Fruit fly (Drosophila melanogaster): ENCODE data around the gene Cht11.

Cht11 gene

dm6 chrX:6849178-6849956 is at the start of gene Cht11, which contains the start of gene CG4558:
Gene Cht11, minus strand, starts transcription at chrX:6849517.
Gene CG4558, plus strand, starts transcription at chrX:6849770.
- TF ChIP-seq Hmx (GFP tag; optimal IDR thresholded peaks at IDR 0.05) (peak; percentile 57), CG9876 (GFP tag; optimal IDR thresholded peaks at IDR 0.05) (no peak), CG6765 (GFP tag; optimal IDR thresholded peaks at IDR 0.05) (peak; percentile 7), ham (GFP tag; IDR thresholded peaks at IDR 0.05) (no peak), BtbVII (GFP tag; optimal IDR thresholded peaks at IDR 0.05) (peak; percentile 71), sob (GFP tag; IDR thresholded peaks at IDR 0.05) (peak; percentile 89), CG13296 (GFP tag; optimal IDR thresholded peaks at IDR 0.05) (peak; percentile 78), wor (GFP tag; IDR thresholded peaks at IDR 0.05) (peak; percentile 58), ato (GFP tag; IDR thresholded peaks at IDR 0.05; ENCODE audit: partially characterized antibody) (no peak), CG13775 (GFP tag; optimal IDR thresholded peaks at IDR 0.05) (peak; percentile 80), gfzf (GFP tag; optimal IDR thresholded peaks at IDR 0.05) (peak; percentile 22), CG32532 (GFP tag; IDR thresholded peaks at IDR 0.05) (peak; percentile 86), HLH54F (GFP tag; optimal IDR thresholded peaks at IDR 0.05) (peak; percentile 63), CG31224 (GFP tag; IDR thresholded peaks at IDR 0.05) (peak; percentile 73), Deaf1 (tag; optimal IDR thresholded peaks at IDR 0.05) (peak; percentile 52), CG30403 (GFP tag; optimal IDR thresholded peaks at IDR 0.05) (peak; percentile 88), CG15073 (GFP tag; optimal IDR thresholded peaks at IDR 0.05) (no peak), PHDP (tag; optimal IDR thresholded peaks at IDR 0.05) (peak; percentile 80), Dp (GFP tag; optimal IDR thresholded peaks at IDR 0.05) (peak; percentile 20), sna (GFP tag; IDR thresholded peaks at IDR 0.05; ENCODE audit: partially characterized antibody) (0 out of 2 replicates have a peak, but pooled peaks have one; percentile 14), Meics (GFP tag; optimal IDR thresholded peaks at IDR 0.05) (peak; percentile 75), eyg (GFP tag; optimal IDR thresholded peaks at IDR 0.05) (no peak), CG6272 (GFP tag; IDR thresholded peaks at IDR 0.05) (peak; percentile 85), odd (GFP tag; optimal IDR thresholded peaks at IDR 0.05) (peak; percentile 65), CG10565 (GFP tag; optimal IDR thresholded peaks at IDR 0.05) (no peak), dysf (GFP tag; IDR thresholded peaks at IDR 0.05) (peak; percentile 89), CoRest (tag; optimal IDR thresholded peaks at IDR 0.05) (peak; percentile 90), Bteb2 (GFP tag; optimal IDR thresholded peaks at IDR 0.05) (peak; percentile 47), CG6254 (GFP tag; optimal IDR thresholded peaks at IDR 0.05) (peak; percentile 62), CG7963 (GFP tag; IDR thresholded peaks at IDR 0.05; ENCODE audit: partially characterized antibody) (no peak), MESR4 (GFP tag; optimal IDR thresholded peaks at IDR 0.05) (peak; percentile 25), CG12236 (GFP tag; optimal IDR thresholded peaks at IDR 0.05) (no peak), amos (GFP tag; IDR thresholded peaks at IDR 0.05; ENCODE audit: partially characterized antibody) (peak; percentile 50; the same call in 1 of the 2 replicates), tll (GFP tag; optimal IDR thresholded peaks at IDR 0.05) (no peak), CG33557 (GFP tag; optimal IDR thresholded peaks at IDR 0.05) (peak; percentile 67), H15 (GFP tag; IDR thresholded peaks at IDR 0.05) (peak; percentile 76; the same call in 2 of the 3 replicates), D19A (tag; optimal IDR thresholded peaks at IDR 0.05) (peak; percentile 74), pita (GFP tag; optimal IDR thresholded peaks at IDR 0.05) (no peak), jing (GFP tag; optimal IDR thresholded peaks at IDR 0.05) (peak; percentile 30), CG17361 (GFP tag; IDR thresholded peaks at IDR 0.05) (peak; percentile 84), grn (GFP tag; optimal IDR thresholded peaks at IDR 0.05) (peak; percentile 54), CG9609 (GFP tag; optimal IDR thresholded peaks at IDR 0.05) (peak; percentile 39), Dll (GFP tag; IDR thresholded peaks at IDR 0.05; ENCODE audit: partially characterized antibody) (peak; percentile 64; the same call in 3 of the 4 replicates), CG2116 (GFP tag; optimal IDR thresholded peaks at IDR 0.05) (peak; percentile 86), CG2875 (GFP tag; optimal IDR thresholded peaks at IDR 0.05) (no peak), NFAT (GFP tag; IDR thresholded peaks at IDR 0.05) (peak; percentile 71), CG14965 (GFP tag; optimal IDR thresholded peaks at IDR 0.05; ENCODE audit: borderline replicate concordance) (no peak), ac (GFP tag; optimal IDR thresholded peaks at IDR 0.05) (no peak)
